Worm (Caenorhabditis elegans): ENCODE data around the gene ddl-3.

Gene ddl-3

DNA sequence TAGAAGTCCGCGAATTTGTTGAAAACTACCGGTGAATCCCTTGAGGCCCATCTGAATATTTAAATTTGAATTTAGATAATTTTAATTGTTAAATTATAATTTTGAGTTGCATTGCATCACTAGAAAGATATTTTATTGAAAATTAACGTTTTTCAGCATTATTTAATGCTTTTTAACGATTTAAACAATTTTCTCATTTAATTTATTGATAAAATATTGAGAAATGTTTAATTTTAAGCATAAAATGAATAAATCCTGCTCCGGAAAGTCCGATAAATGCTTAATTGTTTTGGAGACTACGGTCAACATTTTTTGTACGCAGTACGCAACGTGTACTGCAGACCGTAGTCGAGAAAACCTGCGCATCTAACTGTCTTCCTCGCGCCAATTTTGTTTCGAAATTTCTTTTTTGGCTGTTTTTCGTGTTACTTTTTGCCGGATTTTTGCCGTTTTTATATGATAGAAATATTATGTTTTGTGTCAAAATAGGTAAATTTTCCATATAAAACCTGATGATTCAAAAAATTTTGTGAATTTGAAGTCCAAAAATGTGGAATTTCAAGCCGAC, 5.2 kb upstream of the ddl-3 start, which contains the start of the genes Y54G11A.17, lin-7 and elof-1 (continued):
- TF ChIP-seq dpff-1 (tag; optimal IDR thresholded peaks at IDR 0.05) (no peak), ceh-91 (GFP tag; IDR thresholded peaks at IDR 0.05) (peak; percentile 50), attf-5 (GFP tag; optimal IDR thresholded peaks at IDR 0.05) (peak; percentile 96), F22D6.2 (tag; optimal IDR thresholded peaks at IDR 0.05) (no peak), pbrm-1 (GFP tag; IDR thresholded peaks at IDR 0.05) (peak; percentile 71), ama-1 (optimal IDR thresholded peaks at IDR 0.05) (peak; percentile 37), ama-1 (GFP tag; optimal IDR thresholded peaks at IDR 0.05) (peak in 1 of 2 experiments; percentile 56), chd-7 (tag; optimal IDR thresholded peaks at IDR 0.05) (no peak), dpl-1 (GFP tag; optimal IDR thresholded peaks at IDR 0.05) (peak; percentile 77), Y95B8A.8 (GFP tag; IDR thresholded peaks at IDR 0.05) (no peak), ztf-28 (GFP tag; IDR thresholded peaks at IDR 0.05) (peak; percentile 69), bed-1 (GFP tag; IDR thresholded peaks at IDR 0.05) (no peak), F23B12.7 (tag; optimal IDR thresholded peaks at IDR 0.05; ENCODE audit: insufficient read depth) (peak; percentile 86), let-607 (tag; optimal IDR thresholded peaks at IDR 0.05) (no peak), F52B5.7 (tag; optimal IDR thresholded peaks at IDR 0.05) (no peak), hlh-26 (GFP tag; conservative IDR thresholded peaks at IDR 0.05) (no peak), mxl-1 (tag; optimal IDR thresholded peaks at IDR 0.05) (no peak), efl-1 (GFP tag; optimal IDR thresholded peaks at IDR 0.05) (peak; percentile 90), snpc-3.4 (tag; optimal IDR thresholded peaks at IDR 0.05) (peak; percentile 71), cebp-1 (GFP tag; IDR thresholded peaks at IDR 0.05) (peak; percentile 85), cebp-1 (tag; optimal IDR thresholded peaks at IDR 0.05) (peak; percentile 92), xnd-1 (tag; optimal IDR thresholded peaks at IDR 0.05) (peak; percentile 28), ztf-22 (GFP tag; optimal IDR thresholded peaks at IDR 0.05) (no peak), ccch-3 (GFP tag; optimal IDR thresholded peaks at IDR 0.05) (no peak), tbx-9 (tag; optimal IDR thresholded peaks at IDR 0.05; ENCODE audit: borderline replicate concordance) (no peak), ceh-79 (tag; optimal IDR thresholded peaks at IDR 0.05) (no peak), ceh-40 (GFP tag; IDR thresholded peaks at IDR 0.05) (no peak), Y67H2A.10 (GFP tag; conservative IDR thresholded peaks at IDR 0.05) (peak; percentile 77; the same call in 1 of the 2 replicates), let-526 (GFP tag; IDR thresholded peaks at IDR 0.05) (no peak), Y53G8AR.9 (GFP tag; conservative IDR thresholded peaks at IDR 0.05) (peak; percentile 77; the same call in 1 of the 2 replicates), tlf-1 (GFP tag; optimal IDR thresholded peaks at IDR 0.05) (peak; percentile 76), B0035.1 (tag; optimal IDR thresholded peaks at IDR 0.05) (no peak), D2030.7 (GFP tag; IDR thresholded peaks at IDR 0.05) (peak; percentile 92), lin-40 (tag; optimal IDR thresholded peaks at IDR 0.05) (peak; percentile 73), nhr-179 (tag; optimal IDR thresholded peaks at IDR 0.05) (no peak), unc-130 (GFP tag; optimal IDR thresholded peaks at IDR 0.05) (peak; percentile 7), ztf-6 (GFP tag; IDR thresholded peaks at IDR 0.05) (no peak), ets-4 (GFP tag; optimal IDR thresholded peaks at IDR 0.05) (no peak), Y53F4B.3 (GFP tag; IDR thresholded peaks at IDR 0.05) (no peak), him-1 (tag; optimal IDR thresholded peaks at IDR 0.05) (no peak), ZK185.1 (tag; optimal IDR thresholded peaks at IDR 0.05; ENCODE audit: poor library complexity, severe bottlenecking) (peak; percentile 40), pha-4 (tag; optimal IDR thresholded peaks at IDR 0.05) (peak; percentile 77), ceh-58 (GFP tag; IDR thresholded peaks at IDR 0.05) (no peak), K11D2.4 (GFP tag; IDR thresholded peaks at IDR 0.05) (no peak), C17E4.6 (GFP tag; IDR thresholded peaks at IDR 0.05) (peak; percentile 44; the same call in 1 of the 2 replicates), athp-1 (tag; optimal IDR thresholded peaks at IDR 0.05) (peak; percentile 42)

Data from whole organism, young adult.